Fruit fly (Drosophila melanogaster) whole organism, larva: ENCODE results near the gene Hacd1.

Experiments used
- noc ChIP-seq: fragments of 200-800 bp; sonication (Bioruptor generic); optimal IDR thresholded peaks from 3 replicates; lab custom pipeline; 2019; ENCODE audit warnings: missing biosample characterization, mild to moderate bottlenecking, missing genetic modification characterization, moderate library complexity

Hacd1 gene

DNA sequence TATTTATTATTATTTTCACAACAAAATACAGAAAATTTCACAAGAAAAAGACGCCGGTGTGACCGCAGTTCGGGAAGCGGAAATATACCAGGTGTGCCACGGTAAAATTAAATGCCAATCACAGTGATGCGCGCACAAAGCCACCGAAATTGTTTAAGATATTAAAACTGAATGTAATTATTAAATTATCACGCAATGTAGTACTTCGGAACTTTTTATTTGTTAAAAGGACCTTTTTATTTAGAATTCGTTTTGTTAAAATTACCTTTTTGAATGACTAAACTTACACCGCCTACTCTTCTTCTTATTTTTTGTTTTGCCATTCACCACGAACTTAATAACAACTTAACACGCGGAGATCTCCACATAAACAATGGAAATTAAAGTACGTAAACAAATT is 14.1 kb downstream of the Hacd1 start, which contains the start of the genes CG6686 and CG34163:
CG6686 (minus strand) TSS at position 95 of the 400 bp plus-strand sequence.
CG34163 (plus strand) TSS at position 326 of the 400 bp plus-strand sequence.
- TF ChIP-seq noc (tag; lab: Kevin White, UChicago): no peak

DNA sequence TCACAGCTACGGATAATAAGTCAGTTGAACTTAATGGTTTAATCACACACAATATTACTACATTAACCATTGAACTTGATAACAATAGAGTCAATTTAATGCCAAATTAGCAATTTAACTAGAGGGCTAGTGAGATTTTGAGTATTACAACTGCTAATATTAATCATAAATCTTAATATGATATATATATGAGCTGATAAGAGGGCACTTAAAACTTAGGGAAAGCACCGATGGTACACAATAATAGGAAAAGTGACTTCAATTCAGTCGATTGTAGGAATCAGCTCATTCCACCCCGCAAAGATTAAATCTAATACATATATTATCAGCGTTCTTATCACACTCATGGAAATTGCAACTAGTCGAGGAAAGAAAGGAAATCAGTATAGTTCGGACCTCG is 20.9 kb downstream of the Hacd1 start, which contains the start of gene CG16965:
CG16965 (plus strand) TSS at position 382 of the 400 bp plus-strand sequence.
- no peak for TF ChIP-seq noc (tag; lab: Kevin White, UChicago)

DNA sequence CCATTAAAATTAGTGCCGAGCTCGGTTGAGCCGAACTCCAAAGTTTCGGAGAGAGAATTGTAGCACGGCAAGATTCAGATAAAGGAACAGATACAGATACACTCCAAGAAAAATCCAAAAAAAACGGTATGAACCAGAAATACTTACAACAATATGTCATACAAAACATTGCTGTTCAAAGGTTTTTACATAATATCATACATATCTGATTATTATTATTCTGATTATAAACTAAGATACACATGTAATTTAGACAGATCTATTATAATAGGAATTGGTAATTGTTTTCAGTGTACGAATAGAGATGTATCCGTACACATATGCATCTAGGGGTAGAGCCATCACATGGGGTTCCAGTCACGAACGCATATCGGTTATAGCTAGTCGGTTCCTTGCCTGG is 22.0 kb downstream of the Hacd1 start:
- no peak for TF ChIP-seq noc (tag; lab: Kevin White, UChicago)

DNA sequence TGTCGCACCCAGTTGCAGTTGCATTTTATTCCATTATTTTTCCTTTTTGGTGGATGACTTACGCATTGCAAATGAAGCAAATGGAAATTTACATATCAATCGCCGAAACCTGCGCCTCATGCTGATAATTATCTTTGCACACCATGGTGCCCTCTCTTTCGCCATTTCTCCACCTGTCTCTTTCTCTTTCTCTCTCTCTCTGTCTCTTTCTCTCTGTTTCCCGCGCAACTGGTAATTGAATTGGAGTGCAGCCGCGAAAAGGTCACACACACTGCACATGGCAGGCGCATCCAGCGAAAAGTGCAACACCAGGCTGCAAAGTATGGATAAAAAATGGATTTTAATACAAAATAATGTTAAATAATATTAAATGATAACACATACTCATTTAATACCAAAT is 24.3 kb downstream of the Hacd1 start:
- no peak for TF ChIP-seq noc (tag; lab: Kevin White, UChicago)

DNA sequence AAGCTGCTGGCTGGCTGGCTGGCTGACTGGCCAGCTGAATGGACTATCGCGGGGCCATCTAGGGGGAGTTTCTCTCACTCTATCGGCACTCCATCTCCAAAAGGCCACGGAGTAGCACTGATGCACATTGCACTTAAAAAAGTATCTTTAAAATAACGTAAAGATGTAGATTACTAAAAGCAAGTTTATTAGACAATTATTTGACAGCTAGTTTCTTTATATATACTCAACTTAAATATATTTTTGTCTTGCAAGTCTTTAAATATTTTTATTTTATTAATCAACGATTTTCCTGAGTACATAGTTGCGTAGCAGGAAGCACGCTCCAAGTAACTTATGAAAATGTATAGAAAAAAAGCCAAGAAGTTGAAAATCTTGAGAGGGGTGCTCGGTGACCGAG is 25.1 kb downstream of the Hacd1 start:
- TF ChIP-seq noc (tag; lab: Kevin White, UChicago): no peak

DNA sequence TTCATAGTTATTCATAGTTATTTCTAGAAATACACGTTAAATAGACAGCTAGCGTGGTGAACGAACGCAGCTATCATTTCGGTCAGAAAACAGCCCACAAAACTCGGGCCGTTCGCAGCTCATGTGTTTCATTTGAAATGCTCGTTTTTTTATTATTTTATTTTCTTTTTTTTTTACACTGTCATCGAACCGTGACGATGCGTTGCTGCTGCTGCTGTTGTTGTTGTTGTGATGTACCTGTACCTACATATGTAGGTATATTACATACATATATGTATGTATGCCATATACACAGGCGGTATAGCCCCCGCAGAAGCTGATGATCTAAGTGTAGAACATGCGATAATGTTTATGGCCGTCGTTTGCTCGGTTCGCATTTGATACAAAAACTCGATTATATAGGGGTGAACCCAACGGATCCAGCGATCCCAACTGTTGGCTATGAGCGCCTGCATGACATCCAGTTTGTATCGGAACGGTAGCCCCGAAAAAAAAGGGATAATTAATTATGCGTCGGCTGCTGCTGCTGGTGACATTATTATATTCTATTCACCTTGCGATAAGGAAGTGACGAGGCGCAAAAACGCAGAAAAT is 28.8 kb downstream of the Hacd1 start:
- TF ChIP-seq noc (tag; lab: Kevin White, UChicago): no peak

DNA sequence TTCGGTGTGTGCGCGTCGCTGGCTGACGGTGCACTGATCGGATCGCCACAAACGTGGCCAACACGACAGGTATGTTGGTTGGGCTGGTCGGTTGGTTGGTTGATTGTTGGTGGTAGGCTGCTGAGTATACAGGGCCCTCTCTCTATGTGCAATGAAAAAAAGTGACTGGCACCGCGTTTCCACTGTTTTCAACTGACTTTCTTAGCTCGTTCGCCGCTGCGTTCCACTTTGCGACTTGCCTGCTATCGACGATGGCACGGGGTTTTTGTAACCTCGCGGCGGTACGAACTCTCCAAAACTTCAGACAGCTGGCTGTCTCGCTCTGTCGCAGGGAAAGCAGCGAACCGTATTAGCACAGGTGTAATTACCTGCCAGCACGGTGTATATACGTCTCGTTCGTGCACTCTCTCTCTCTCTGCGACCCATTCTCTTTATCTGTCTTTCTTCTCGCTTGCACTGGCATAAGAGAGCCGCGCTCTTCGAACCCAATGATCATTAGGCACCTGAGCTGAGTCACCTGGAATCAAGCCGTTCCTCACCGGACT is 31.1 kb downstream of the Hacd1 start:
- TF ChIP-seq noc (tag; lab: Kevin White, UChicago): peak; percentile 63

DNA sequence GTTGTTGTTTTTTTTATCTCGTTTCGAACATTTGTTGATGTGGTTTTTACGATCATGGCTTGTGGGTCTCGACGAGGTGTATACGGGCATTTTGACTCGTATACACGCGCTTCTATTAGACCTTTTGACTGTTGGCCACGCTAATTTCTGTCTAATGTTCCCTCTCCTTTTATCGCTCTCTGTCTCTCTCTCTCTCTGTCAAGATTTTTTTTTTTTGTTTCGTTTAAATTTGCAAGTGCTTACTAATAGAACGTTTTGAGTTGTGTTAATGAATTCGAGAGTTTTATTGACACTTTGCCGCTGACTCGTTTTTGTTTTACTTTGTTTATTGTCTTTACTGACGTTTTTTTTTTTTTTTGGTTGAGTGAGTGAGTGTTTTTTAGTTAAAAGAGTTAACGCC is 31.7 kb downstream of the Hacd1 start:
- TF ChIP-seq noc (tag; lab: Kevin White, UChicago): no peak

DNA sequence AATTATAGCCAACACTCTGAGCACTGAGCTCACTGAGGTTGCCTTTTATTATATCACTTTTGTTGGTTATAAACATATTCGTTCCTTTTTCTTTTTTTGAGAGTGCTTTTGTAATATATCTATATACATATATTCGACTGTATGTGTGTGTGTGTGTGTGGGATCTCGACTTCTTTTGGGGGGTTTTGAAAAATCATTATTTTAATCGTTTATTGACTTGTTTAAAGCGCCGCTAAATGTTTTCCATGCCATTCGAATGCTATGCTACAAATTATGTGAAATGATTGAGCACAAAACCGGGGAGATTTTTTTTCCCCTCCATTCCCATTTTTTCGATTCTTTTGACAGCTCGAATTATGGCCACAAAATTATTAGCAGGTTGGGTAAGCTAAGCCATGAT is 32.6 kb downstream of the Hacd1 start:
- TF ChIP-seq noc (tag; lab: Kevin White, UChicago): no peak

DNA sequence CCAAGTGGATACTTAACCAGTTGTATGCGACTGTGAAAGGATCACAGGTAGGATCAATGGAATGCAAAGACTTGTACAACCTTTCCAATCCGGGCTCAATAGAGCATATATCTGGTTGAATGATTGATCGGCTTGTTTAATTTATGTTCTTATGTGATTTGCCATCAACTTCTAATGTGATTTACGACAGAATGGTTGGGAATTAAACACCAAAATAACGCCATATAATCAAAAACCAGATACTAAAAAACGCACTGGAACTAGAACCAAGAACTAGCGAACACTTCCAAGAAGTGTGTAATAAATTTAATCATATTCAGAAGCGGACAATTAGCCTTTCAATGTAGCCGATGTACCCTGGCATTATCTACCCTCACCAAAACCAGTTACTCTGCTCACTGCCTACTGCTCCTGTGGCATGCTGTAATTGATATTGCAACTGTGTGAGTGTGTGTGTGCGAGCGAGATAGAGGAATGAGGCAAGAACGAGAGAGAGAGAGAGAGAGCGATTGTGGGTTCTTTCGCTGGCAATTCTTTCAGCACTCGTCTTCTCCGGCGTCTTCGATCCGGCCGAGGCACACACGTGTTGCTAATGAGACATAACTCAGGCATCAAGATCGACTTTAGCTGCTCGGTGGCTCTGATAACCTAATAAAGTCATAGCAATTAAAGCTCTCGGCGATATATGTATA is 33.3 kb downstream of the Hacd1 start:
- no peak for TF ChIP-seq noc (tag; lab: Kevin White, UChicago)

DNA sequence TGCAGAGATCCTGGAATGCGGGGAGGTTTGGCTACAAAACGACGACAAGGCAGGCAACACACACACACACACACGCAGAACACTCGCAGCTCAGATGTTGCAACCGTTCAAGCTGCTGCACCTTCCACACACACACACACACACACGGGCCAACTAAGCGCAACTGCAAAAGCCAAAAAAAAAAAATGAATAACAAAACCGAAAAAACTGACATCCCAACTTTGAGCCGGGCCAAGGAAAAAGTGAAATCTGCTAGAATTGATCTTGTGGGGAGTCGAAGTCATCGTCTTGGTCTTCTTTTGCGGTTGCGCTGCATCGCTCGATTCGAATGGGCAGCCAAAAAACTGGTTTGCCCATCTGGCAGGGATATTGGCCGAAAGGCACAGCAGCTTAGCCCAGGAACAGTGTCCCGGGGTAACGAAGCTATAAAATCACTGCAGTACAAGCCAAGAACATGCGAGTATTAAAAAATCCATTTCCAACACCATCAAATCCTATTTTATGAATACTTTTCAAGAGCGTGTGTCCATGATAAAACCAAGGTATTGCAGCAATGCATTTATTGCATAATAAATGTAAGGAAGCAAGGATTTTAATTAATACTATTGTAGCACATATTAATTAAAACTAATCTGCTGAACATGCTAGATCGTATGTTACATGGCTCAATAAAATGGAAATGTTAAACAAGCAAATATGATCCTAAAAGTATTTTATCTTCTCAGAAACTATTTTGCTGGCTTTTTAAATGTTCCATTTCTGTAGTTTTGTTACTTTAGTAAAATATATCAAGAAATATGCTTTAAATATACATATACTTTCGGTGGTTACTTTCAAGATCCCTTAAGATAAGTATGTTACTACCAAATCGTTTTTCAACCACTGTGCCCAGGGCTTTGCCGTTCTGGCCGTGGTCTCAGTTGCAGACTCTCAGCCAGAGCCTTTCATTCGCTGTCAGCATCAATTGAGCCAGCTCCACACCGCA is 36.2 kb downstream of the Hacd1 start:
- TF ChIP-seq noc (tag; lab: Kevin White, UChicago): no peak

DNA sequence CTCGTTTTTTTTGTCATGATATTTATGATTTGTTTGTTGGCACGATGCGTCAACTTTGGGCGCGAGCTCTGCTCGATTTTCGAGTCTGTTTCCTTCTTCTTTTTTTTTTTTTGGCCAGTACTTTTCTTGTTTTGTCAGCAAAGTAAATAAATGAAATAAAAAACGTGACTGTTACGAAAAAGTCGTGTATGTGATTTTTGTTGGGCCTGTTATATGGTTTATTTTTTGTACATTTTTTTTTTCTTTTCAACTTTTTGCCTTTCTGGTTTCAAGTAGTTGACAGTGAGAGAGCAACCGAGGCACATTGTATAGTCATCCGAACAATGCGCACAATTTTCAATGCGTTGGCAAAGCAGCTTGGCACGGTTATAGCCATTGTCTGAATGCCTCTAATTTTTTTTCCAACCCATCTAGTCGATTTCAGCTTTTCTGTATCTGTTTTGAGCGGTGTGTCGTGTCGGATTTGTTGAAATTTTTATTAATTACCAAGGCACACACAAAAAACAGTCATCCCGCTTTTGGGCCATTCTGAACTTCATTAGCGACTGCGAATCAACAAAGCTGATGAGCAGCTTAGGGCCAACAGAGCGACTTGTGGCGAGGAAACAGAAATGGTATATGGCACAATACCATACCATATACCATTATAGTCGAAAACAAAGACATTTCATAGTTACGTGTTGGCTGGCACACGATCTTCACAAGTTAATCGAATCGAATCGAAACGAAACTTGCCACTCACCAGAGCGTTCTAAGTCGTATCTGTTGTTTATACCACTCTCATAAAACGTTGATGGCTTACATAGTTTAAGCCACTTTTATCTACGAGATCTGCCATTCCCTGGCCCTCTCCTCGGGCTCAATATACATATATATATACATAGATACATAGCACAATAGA is 38.4 kb downstream of the Hacd1 start:
- no peak for TF ChIP-seq noc (tag; lab: Kevin White, UChicago)

DNA sequence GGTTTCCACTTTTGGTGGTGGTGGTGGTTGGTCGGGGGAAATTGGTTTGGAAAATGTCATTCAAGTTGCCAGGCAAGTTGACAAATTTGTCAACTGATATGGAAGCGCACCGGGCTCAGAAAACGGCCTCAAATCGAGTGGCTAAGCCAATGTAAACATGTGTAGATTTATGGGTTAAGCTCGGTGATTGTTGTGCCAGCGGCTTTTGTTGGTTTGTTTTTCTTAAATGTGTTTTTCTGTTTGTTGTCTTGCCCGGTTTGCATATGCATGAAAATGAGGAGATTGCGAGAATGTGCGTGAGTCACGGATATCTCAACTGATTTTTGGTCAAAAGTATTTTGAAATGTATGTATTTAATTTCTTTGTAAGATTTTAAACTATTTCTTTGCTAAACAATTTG is 41.2 kb downstream of the Hacd1 start:
- TF ChIP-seq noc (tag; lab: Kevin White, UChicago): no peak

DNA sequence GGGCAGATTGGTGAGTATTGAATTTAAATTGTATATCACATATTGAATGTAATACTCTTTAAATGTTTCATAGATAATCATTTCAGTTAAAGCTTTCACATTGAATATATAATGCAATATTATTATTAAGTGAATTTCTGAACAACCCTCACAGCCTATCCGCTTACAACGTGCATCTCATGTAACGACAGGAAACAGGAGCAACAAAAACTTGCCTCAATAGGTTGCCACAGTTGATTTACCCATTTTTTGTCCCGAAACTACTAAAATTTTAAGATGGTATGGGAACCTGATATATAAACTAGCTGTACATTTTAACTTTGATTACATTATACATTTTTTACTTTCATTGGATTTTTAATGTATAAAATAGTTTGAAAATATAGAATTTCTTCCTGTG is 43.3 kb downstream of the Hacd1 start:
- no peak for TF ChIP-seq noc (tag; lab: Kevin White, UChicago)

DNA sequence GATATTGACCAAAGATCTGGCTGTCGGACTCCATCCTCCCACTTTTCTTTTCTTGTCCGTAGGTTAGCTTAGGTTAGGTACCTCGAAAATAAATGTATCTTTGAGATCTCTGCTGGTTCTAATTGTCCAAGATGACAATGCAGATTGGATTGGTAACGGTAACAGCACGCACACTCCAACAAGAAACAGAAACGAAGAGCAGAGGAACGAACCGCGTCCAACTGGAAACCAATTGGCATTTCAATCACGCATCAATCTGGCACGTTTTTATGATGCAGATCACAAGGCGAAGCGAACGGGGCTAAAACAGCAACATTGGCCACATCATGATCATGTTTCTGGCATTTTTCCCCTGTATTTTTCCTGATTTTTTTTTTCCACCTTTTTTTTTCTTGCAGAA is 46.2 kb downstream of the Hacd1 start:
- no peak for TF ChIP-seq noc (tag; lab: Kevin White, UChicago)
